Worm (Caenorhabditis elegans): ENCODE measurements around the gene kvs-2.

kvs-2 gene

DNA sequence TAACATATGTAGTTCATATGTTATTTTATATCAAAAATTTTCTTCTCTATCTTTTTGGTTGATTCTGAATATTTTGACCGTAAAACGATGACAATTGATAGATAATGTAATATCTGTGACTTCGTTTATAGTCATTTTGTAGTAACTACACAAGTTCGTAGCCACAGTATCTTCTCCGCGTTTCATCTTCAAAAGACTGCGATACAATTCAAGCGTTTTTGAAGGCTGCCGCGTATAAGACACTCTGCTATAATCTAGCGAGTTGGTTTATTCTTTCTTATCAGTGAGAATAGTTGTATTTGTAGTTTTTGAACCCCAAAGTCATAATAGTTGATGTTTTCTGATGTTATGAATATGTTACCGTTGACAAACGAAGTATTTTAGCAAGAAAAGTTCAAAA lies 21.1 kb downstream of the kvs-2 start, which contains the start of gene ugt-34:
Gene ugt-34 (minus strand): TSS at position 21 of the 400 bp plus-strand sequence.
- no peak for TF ChIP-seq unc-62 (GFP tag; optimal IDR thresholded peaks at IDR 0.05)

DNA sequence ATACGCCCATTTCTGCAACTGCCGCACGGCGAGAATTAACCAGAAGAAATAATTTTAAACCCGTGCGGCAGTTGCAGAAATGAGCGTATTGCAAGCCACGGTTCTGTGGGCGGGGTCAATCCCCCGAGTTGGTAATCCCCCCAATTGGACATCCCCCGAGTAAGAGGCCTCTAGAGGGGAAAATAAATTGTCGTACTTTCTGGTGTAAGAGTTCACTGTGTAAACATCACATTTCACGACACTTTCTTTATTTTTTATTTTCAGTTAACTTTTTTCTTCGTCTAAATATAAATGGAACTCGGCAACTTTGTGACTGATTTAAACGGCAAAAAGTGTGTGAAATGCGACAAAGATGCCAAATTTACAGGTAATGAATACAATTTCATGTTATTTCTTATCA lies 22.1 kb downstream of the kvs-2 start, which contains the start of gene tut-2:
Gene tut-2 (plus strand): TSS at position 277 of the 400 bp plus-strand sequence.
- TF ChIP-seq unc-62 (GFP tag; optimal IDR thresholded peaks at IDR 0.05) = no peak

DNA sequence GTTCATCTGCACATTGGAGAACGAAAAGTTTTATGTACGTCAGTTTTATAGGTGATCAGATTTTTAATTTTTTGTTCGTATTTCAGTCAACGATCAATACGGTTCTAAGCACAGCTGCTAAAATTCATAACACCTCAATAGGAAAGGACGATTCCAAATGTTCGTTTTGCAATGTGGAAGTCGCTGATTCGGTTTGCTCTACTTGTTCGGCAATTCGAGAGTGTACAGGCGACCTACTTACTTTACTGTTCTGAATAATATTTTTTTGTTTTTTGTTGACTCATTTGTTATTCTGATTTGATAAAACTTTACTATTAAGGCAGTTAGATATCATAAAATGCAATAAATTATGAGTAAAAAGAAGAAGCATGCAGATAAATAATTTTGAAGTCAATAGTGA lies 23.5 kb downstream of the kvs-2 start:
- no peak for TF ChIP-seq unc-62 (GFP tag; optimal IDR thresholded peaks at IDR 0.05)

DNA sequence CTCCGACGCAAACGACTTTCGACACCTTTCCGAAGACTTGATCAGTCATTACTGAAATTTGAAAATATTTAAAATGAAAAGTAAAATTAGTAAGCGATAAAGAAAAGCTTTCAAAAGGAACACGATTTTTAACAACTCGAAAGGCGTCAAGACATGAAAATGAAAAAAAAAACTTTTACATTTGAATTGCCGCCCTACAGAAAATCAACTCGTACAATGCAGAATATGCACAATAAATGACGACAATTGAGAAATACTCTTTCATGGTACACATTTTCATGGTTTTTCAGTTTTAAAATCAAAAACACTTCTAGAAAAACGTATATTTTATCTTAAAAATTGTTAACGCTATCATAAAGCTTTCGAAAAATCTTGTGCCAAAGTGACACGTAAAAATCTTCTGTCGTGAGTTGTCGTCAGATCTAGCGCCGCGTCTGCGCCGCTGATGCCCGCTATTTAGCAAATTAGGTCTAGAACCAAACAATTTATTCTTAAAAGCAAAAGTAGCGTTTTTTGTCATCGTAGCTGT lies 25.7 kb downstream of the kvs-2 start, which contains the start of gene sqv-4:
Gene sqv-4 (minus strand): TSS at position 51 of the 529 bp plus-strand sequence.
- TF ChIP-seq unc-62 (GFP tag; optimal IDR thresholded peaks at IDR 0.05) = no peak

DNA sequence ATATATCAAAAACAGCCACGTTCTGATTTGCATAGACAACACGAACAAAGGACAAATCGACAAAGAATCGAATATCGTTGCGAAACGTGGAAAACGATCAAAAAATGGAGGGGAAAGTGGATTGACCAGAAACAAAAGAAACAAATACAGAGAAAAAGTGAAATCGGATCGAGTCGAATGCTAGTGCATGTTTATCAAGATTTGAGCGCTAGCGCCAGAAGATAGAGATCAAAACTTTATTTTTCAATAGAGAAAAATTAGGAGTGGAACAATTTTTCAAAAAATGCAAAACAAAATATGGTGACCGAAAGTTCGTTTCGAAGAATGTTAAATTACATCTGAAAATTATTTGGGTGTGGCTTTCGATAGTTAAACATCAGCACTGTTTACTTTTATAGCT lies 26.2 kb downstream of the kvs-2 start:
- no peak for TF ChIP-seq unc-62 (GFP tag; optimal IDR thresholded peaks at IDR 0.05)

DNA sequence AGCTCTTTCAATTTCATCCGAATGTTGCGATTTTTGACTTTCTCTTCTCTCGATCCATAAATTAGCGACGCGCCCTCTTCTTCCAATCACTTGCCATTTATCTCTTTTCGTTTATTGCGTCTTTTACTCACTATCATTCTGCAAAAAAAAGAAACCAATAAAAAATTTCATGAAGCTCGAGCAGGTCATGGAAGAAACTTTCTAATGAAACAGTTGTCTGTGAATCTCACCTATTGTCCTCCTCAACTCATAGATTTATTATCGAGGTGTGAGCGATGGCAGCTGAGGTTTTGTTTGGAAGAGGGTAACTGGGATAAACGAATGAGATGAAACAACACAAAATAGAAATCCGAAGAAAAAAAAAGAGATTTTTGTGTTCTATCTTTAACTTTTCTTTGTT lies 28.4 kb downstream of the kvs-2 start:
- no peak for TF ChIP-seq unc-62 (GFP tag; optimal IDR thresholded peaks at IDR 0.05)

DNA sequence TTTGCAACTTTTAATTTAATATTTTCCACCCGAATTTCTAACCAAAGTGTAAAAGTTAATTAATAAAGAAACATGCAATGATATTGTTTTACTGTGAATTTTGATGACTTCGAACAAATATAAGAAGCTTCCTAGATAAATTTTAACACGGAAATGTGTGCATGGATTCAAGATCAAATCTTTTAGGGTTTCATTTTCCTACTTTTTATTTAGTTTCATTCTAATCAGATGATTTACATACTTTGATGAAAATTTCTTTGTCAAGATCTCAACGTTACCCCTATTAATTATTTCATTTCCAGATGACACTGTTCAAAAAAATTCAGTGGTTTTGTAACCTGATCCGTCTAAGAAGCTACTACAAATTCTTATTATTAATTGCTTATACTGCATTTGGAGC lies 31.5 kb downstream of the kvs-2 start, which contains the start of gene twk-12:
Gene twk-12 (plus strand): TSS at position 301 of the 400 bp plus-strand sequence.
- TF ChIP-seq unc-62 (GFP tag; optimal IDR thresholded peaks at IDR 0.05) = no peak

DNA sequence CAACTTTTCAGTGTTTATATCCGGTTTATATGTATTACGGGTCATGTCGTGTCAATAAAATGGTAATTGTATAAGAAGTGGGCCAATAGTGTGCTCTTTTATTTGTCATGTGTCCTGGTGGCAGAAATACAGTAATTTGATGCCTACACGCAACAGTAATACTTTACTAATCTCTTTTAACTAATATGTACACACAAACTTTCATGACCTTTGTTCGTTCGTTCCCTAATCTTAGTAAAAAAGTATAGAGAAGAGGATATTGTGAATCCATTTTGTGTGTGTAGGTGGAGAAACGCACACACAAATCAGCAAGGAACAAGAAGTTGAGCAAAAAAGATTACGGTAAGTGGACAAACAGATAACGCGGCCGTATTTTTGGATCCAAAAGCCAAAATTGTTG lies 35.0 kb downstream of the kvs-2 start:
- no peak for TF ChIP-seq unc-62 (GFP tag; optimal IDR thresholded peaks at IDR 0.05)

DNA sequence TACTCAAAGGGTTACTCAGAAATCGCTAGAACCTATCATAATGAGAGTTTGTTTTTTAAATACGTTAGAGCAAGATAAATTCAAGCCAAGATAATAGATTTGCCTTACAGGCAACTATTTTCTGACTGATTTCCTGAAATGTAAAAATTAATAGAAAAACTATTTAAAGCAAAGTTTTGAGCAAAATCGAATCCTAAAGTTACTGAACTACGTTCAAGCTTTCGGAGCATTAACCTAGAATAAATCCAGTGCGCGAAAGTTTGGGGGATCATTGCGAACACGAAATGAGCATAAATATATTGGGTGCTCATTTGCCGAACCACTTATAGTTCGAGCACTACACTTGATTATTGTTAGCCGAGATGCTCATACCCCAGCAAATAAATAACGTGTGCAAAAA lies 35.8 kb downstream of the kvs-2 start, which contains the start of gene ceh-22:
Gene ceh-22 (plus strand): TSS at position 301 of the 400 bp plus-strand sequence.
- TF ChIP-seq unc-62 (GFP tag; optimal IDR thresholded peaks at IDR 0.05) = no peak

DNA sequence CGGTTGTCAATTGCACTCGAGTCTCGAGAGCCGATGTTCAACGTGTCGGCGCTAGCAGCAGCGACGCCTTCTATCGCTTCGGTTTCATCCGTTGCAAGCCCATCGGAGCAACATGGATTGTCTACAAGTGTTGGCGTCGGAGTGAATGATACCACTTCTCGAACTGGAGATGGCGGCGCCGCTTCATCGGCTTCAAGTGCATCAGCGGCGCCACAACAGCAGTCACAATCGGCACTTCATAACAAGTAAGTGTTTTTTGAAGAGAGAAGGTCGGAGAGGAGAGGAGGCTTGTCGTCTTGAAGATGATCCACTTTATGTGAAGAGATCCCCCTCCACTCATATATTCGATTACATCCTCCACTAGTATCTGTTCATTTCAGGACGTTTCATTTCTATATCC lies 36.8 kb downstream of the kvs-2 start:
- TF ChIP-seq unc-62 (GFP tag; optimal IDR thresholded peaks at IDR 0.05) = no peak

DNA sequence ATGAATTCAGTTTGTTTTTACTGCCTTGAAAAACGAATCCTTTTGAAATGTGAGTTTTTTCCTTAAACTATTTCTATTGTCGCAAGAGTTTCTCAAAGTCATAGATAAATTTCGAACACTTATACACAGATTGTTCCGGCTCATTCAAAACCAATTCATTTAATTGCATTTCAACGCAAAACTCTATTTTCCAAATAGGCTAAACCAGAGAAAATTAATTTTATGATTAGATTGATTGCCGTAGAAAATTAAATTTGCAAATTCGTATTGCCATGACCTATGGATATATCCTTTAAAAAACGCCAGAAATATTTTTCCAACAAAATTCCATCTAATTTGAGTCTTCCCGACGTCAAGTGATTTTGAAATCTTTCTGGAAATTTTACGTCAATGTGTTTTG lies 40.2 kb downstream of the kvs-2 start:
- no peak for TF ChIP-seq unc-62 (GFP tag; optimal IDR thresholded peaks at IDR 0.05)

DNA sequence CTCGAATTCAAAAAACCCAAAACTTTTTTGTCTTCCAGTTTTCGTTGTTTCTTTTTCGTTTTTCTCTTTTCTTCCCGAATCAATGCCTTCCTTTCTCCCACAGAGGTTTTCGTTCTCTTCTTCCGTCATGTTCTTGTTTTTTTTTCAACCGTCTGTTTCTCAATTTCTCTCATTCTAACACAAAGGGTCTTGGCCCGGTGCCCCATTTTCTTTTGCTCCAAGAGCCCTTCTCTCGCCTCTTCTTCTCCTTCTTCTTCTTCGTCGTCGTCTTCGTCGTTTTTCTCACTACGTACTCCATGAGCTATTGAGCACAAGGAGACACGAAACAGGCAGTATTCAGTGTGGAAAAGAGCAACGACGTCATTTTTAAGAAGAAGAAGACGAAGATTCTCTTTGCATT lies 41.6 kb downstream of the kvs-2 start:
- no peak for TF ChIP-seq unc-62 (GFP tag; optimal IDR thresholded peaks at IDR 0.05)

DNA sequence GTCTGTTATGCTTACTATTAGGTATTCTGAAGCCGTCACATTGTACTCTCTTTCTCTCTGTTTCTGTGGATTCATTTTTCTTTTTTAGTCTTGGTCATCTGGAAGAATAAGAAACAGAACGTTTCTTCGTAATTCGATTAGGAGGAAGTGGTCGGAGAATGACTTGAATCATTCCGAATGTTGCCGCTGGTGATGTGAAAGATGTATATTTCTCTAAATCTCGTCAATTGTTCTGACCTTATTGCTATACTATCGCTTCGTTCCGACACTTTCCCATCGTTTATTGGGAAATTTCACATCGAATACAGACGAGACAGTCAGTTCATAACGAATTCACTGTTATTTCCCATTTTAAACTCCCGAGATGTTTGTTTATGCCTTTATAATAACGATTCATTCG lies 43.3 kb downstream of the kvs-2 start:
- no peak for TF ChIP-seq unc-62 (GFP tag; optimal IDR thresholded peaks at IDR 0.05)

DNA sequence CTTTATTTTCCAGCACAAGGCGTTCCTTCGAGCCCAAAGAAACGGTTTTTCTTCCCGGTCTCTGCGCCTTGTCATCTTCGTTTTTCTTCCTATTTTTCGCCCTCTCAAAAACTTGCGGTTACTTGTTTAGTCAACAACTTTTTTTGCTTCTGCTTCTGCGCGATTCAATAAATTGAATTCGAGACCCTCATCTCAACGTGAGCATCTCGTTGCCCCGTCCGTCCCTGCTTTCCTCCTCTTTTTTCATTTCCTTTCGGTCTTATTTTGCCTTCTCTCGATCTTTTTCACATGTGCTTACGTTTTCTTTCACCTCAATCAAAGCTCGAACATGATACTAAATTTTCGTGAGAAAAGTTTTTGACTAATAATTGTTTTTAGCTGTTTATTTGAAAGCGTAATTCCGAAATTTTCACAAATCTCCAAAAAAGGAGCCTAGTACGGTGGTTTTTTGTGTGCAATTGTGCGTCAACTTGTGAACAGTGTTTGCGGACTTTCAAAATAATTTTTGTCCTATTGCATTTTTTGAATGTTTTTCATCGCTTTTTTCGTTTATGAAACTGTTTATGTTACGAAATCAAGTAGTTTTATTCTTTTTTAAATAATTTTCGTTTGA lies 44.3 kb downstream of the kvs-2 start:
- TF ChIP-seq unc-62 (GFP tag; optimal IDR thresholded peaks at IDR 0.05) = no peak

DNA sequence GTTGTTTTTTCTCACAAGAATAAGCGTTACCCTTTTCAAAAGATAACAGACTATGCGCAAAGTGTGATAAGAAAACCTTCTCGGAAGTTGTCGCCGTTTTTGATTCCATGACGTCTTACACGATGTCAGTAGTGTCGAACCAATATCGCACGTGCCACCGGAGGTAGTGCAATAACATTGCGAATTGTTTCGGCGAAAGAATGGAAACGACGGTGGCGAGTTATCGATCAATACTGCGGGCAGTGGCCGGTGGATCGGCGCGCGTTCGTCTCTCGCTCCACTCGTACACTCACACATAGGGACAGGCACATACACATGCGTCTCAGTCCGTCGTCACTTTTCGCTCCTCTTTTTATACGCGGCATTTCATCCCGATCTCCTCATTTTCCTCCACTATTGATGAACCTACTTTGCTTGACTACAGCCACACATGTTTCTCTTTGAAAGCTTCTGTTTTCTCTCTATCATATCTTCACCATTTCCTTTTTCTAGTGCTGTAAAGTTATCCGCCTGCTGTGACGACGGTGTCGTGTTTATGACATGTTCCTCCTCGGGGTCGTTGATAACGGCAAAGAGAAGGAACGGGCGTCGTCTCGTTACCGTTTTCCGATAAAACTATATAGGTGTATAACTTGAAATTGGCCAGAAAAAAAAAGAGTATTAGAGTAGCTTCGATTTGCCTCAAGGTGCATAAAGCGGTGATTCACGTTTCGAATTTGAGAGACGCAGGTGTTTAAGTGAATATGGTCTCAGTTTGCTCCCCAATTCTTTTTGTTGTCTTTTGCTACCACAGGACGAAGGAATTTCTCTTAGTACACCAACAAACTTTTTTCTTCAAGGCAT lies 45.5 kb downstream of the kvs-2 start:
- no peak for TF ChIP-seq unc-62 (GFP tag; optimal IDR thresholded peaks at IDR 0.05)

DNA sequence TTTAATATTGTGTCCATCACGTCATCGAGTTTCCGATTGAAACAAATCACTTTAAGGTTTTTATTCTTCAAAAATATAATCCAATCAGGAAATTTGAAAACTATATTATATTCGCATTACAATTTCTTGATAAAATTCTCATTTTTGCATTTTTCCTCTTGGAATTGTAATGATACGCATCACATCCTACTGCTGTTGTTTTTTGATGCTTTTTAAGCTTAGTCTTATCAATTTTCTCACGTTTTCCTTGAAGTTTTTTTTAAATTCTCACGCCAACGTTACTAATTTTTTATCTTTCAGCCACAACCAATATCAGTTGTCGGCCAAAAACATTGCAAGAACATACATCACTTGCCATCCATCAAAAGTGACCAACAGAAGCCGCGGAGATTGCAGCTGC lies 46.3 kb downstream of the kvs-2 start, which contains the start of gene gsp-1:
Gene gsp-1 (plus strand): TSS at position 301 of the 400 bp plus-strand sequence.
- no peak for TF ChIP-seq unc-62 (GFP tag; optimal IDR thresholded peaks at IDR 0.05)

DNA sequence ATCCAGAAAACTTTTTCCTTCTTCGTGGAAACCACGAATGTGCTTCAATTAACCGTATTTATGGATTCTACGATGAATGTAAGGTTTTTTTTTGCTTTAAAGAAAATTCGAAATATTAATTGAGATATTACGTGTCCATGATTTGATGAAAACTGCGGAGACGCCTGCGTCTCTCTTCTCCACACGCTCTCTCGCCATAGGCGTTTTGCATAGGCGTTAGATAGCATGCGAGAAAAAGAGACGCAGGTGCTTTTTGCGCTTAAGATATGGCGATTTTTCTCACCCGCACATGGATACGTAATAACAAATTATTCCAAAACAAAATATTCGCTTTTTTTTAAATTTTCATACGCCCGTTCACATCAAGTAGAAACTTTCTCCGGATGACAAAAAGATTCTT lies 47.6 kb downstream of the kvs-2 start:
- no peak for TF ChIP-seq unc-62 (GFP tag; optimal IDR thresholded peaks at IDR 0.05)

Measured in whole organism, dauer.